Worm (Caenorhabditis elegans) whole organism, L2 larva: ENCODE measurements around the gene T02C12.5.

ENCODE experiments used
- C34F6.9 ChIP-seq: fragments of 150-350 bp; optimal IDR thresholded peaks from 2 replicates; lab custom pipeline; 2014; ENCODE audit warnings: missing biosample characterization, missing genetic modification characterization
- F13H6.1 ChIP-seq: sonication (generic microtip); optimal IDR thresholded peaks from 2 replicates; lab custom pipeline; 2016; ENCODE audit warnings: missing genetic modification characterization, missing compliant biosample characterization
- R02D3.7 ChIP-seq: fragments of 150-350 bp; optimal IDR thresholded peaks from 2 replicates; lab custom pipeline; 2014; ENCODE audit warnings: missing biosample characterization, missing genetic modification characterization
- Y55F3AM.14 ChIP-seq: fragments of 200-800 bp; sonication (Bioruptor generic); optimal IDR thresholded peaks from 2 replicates; lab custom pipeline; 2018; ENCODE audit warnings: mild to moderate bottlenecking, missing genetic modification characterization, missing compliant biosample characterization
- ZK546.5 ChIP-seq: sonication (generic microtip); optimal IDR thresholded peaks from 2 replicates; lab custom pipeline; 2017; ENCODE audit warnings: missing biosample characterization, missing genetic modification characterization
- alr-1 ChIP-seq: fragments of 150-350 bp; optimal IDR thresholded peaks from 2 replicates; lab custom pipeline; 2014; ENCODE audit warnings: missing biosample characterization, missing genetic modification characterization
- aly-2 ChIP-seq: fragments of 150-350 bp; optimal IDR thresholded peaks from 2 replicates; lab custom pipeline; 2014; ENCODE audit warnings: missing biosample characterization, missing genetic modification characterization
- ama-1 ChIP-seq: fragments of 150-350 bp; optimal IDR thresholded peaks from 2 replicates; lab custom pipeline; 2018; ENCODE audit warnings: inconsistent platforms
- blmp-1 ChIP-seq: sonication (generic microtip); optimal IDR thresholded peaks from 2 replicates; lab custom pipeline; 2017; ENCODE audit warnings: missing genetic modification characterization, mild to moderate bottlenecking, missing compliant biosample characterization, antibody characterized with exemption, moderate library complexity; ENCODE audit not compliant: insufficient read depth
- ceh-16 ChIP-seq: fragments of 150-350 bp; optimal IDR thresholded peaks from 2 replicates; lab custom pipeline; 2014; ENCODE audit warnings: missing biosample characterization, missing genetic modification characterization
- ceh-82 ChIP-seq: fragments of 150-350 bp; optimal IDR thresholded peaks from 2 replicates; lab custom pipeline; 2014; ENCODE audit warnings: missing biosample characterization, missing genetic modification characterization
- crh-2 ChIP-seq: sonication (generic microtip); optimal IDR thresholded peaks from 2 replicates; lab custom pipeline; 2017; ENCODE audit warnings: missing biosample characterization, missing genetic modification characterization
- dmd-4 ChIP-seq: sonication (generic microtip); optimal IDR thresholded peaks from 2 replicates; lab custom pipeline; 2017; ENCODE audit warnings: missing biosample characterization, missing genetic modification characterization
- egl-27 ChIP-seq: sonication (generic microtip); optimal IDR thresholded peaks from 3 replicates; lab custom pipeline; 2017; ENCODE audit warnings: missing biosample characterization, missing genetic modification reagents, missing genetic modification characterization
- elt-1 ChIP-seq: fragments of 150-350 bp; optimal IDR thresholded peaks from 2 replicates; lab custom pipeline; 2014; ENCODE audit warnings: missing biosample characterization, missing genetic modification characterization
- elt-3 ChIP-seq: sonication (generic microtip); optimal IDR thresholded peaks from 2 replicates; lab custom pipeline; 2017; ENCODE audit warnings: missing biosample characterization, missing genetic modification characterization
- fos-1 ChIP-seq: fragments of 150-350 bp; optimal IDR thresholded peaks from 2 replicates; lab custom pipeline; 2014; ENCODE audit warnings: missing biosample characterization, missing genetic modification characterization
- lin-11 ChIP-seq: fragments of 150-350 bp; sonication (generic microtip); optimal IDR thresholded peaks from 2 replicates; lab custom pipeline; 2014; ENCODE audit warnings: missing biosample characterization, missing genetic modification characterization, inconsistent platforms, mixed read lengths
- lin-39 ChIP-seq: fragments of 150-350 bp; optimal IDR thresholded peaks from 2 replicates; lab custom pipeline; 2014; ENCODE audit warnings: missing biosample characterization, missing genetic modification reagents, missing genetic modification characterization
- lsy-2 ChIP-seq, 2 experiments: fragments of 150-350 bp in 1 of 2; sonication (generic microtip) in 1 of 2; optimal IDR thresholded peaks; 2 replicates each; lab custom pipeline; 2014 to 2017; ENCODE audit warnings: missing biosample characterization in 2 of 2, missing genetic modification characterization in 2 of 2
- mab-5 ChIP-seq: fragments of 150-350 bp; optimal IDR thresholded peaks from 2 replicates; lab custom pipeline; 2014; ENCODE audit warnings: missing biosample characterization, missing genetic modification characterization
- mbf-1 ChIP-seq: sonication (generic microtip); optimal IDR thresholded peaks from 2 replicates; lab custom pipeline; 2017; ENCODE audit warnings: missing biosample characterization, missing genetic modification characterization
- mdl-1 ChIP-seq, 2 experiments: fragments of 150-350 bp in 1 of 2; sonication (generic microtip) in 1 of 2; optimal IDR thresholded peaks; 2 replicates each; lab custom pipeline; 2017; ENCODE audit warnings: missing biosample characterization in 2 of 2, missing genetic modification characterization in 2 of 2
- nhr-10 ChIP-seq: sonication (generic microtip); optimal IDR thresholded peaks from 2 replicates; lab custom pipeline; 2017; ENCODE audit warnings: missing biosample characterization, missing genetic modification characterization
- nhr-11 ChIP-seq: fragments of 150-350 bp; optimal IDR thresholded peaks from 2 replicates; lab custom pipeline; 2014; ENCODE audit warnings: missing biosample characterization, missing genetic modification characterization
- nhr-12 ChIP-seq: fragments of 150-350 bp; optimal IDR thresholded peaks from 2 replicates; lab custom pipeline; 2014; ENCODE audit warnings: missing biosample characterization, missing genetic modification characterization
- nhr-129 ChIP-seq: fragments of 150-350 bp; optimal IDR thresholded peaks from 2 replicates; lab custom pipeline; 2014; ENCODE audit warnings: missing biosample characterization, missing genetic modification characterization
- nhr-21 ChIP-seq: fragments of 150-350 bp; optimal IDR thresholded peaks from 2 replicates; lab custom pipeline; 2014; ENCODE audit warnings: missing biosample characterization, missing genetic modification characterization
- nhr-23 ChIP-seq: fragments of 150-350 bp; optimal IDR thresholded peaks from 2 replicates; lab custom pipeline; 2014; ENCODE audit warnings: missing biosample characterization, missing genetic modification reagents, missing genetic modification characterization
- nhr-237 ChIP-seq: fragments of 150-350 bp; optimal IDR thresholded peaks from 2 replicates; lab custom pipeline; 2014; ENCODE audit warnings: missing biosample characterization, missing genetic modification characterization
- nhr-25 ChIP-seq: fragments of 150-350 bp; sonication (generic microtip); optimal IDR thresholded peaks from 3 replicates; lab custom pipeline; 2014; ENCODE audit warnings: missing biosample characterization, missing genetic modification characterization
- nhr-6 ChIP-seq: fragments of 150-350 bp; optimal IDR thresholded peaks from 2 replicates; lab custom pipeline; 2014; ENCODE audit warnings: missing biosample characterization, missing genetic modification characterization
- peb-1 ChIP-seq: fragments of 150-350 bp; optimal IDR thresholded peaks from 2 replicates; lab custom pipeline; 2014; ENCODE audit warnings: missing biosample characterization, missing genetic modification characterization
- sem-4 ChIP-seq: fragments of 150-350 bp; optimal IDR thresholded peaks from 2 replicates; lab custom pipeline; 2014; ENCODE audit warnings: missing biosample characterization, missing genetic modification reagents, missing genetic modification characterization
- skn-1 ChIP-seq: sonication (generic microtip); optimal IDR thresholded peaks from 2 replicates; lab custom pipeline; 2017; ENCODE audit warnings: missing biosample characterization, missing genetic modification characterization
- sma-3 ChIP-seq: sonication (generic microtip); optimal IDR thresholded peaks from 2 replicates; lab custom pipeline; 2016; ENCODE audit warnings: missing genetic modification reagents, missing genetic modification characterization, missing compliant biosample characterization
- sma-9 ChIP-seq, 2 experiments: fragments of 150-350 bp in 1 of 2; sonication (generic microtip) in 1 of 2; optimal IDR thresholded peaks; 2 replicates each; lab custom pipeline; 2014 to 2016; ENCODE audit warnings: missing genetic modification characterization in 2 of 2, mild to moderate bottlenecking in 1 of 2, missing biosample characterization in 1 of 2, missing compliant biosample characterization in 1 of 2, missing genetic modification reagents in 1 of 2, moderate library complexity in 1 of 2
- snpc-4 ChIP-seq: fragments of 150-350 bp; optimal IDR thresholded peaks from 2 replicates; lab custom pipeline; 2014; ENCODE audit warnings: missing biosample characterization, missing genetic modification characterization
- unc-39 ChIP-seq: fragments of 150-350 bp; optimal IDR thresholded peaks from 2 replicates; lab custom pipeline; 2014; ENCODE audit warnings: missing biosample characterization, missing genetic modification characterization
- unc-55 ChIP-seq: fragments of 150-350 bp; sonication (generic microtip); optimal IDR thresholded peaks from 3 replicates; lab custom pipeline; 2014; ENCODE audit warnings: missing biosample characterization, missing genetic modification reagents, missing genetic modification characterization
- unc-62 ChIP-seq: fragments of 150-350 bp; optimal IDR thresholded peaks from 2 replicates; lab custom pipeline; 2014; ENCODE audit warnings: missing biosample characterization, missing genetic modification reagents, missing genetic modification characterization
- zag-1 ChIP-seq: fragments of 150-350 bp; optimal IDR thresholded peaks from 2 replicates; lab custom pipeline; 2014; ENCODE audit warnings: missing biosample characterization, missing genetic modification characterization
- ztf-1 ChIP-seq: fragments of 200-800 bp; sonication (Bioruptor generic); conservative IDR thresholded peaks from 2 replicates; pipeline ENCODE4 v1.3.6; 2022; ENCODE audit warnings: missing genetic modification characterization, missing compliant biosample characterization
- ztf-11 ChIP-seq: sonication (generic microtip); optimal IDR thresholded peaks from 2 replicates; lab custom pipeline; 2017; ENCODE audit warnings: missing biosample characterization, missing genetic modification characterization
- ztf-4 ChIP-seq: fragments of 150-350 bp; optimal IDR thresholded peaks from 2 replicates; lab custom pipeline; 2014; ENCODE audit warnings: missing biosample characterization, missing genetic modification characterization

The T02C12.5 gene

ce11 chrIII:4009181-4009580 lies 18.8 kb downstream of the T02C12.5 start:
- TF ChIP-seq ama-1 (no peak), nhr-23 (no peak), aly-2 (tag; lab: Kevin White, UChicago) (no peak)

ce11 chrIII:4007017-4007416 lies 20.9 kb downstream of the T02C12.5 start:
- TF ChIP-seq mab-5 (tag; lab: Kevin White, UChicago) (no peak), fos-1 (tag; lab: Kevin White, UChicago) (no peak), sem-4 (tag; lab: Kevin White, UChicago) (no peak), snpc-4 (tag; lab: Kevin White, UChicago) (no peak), lsy-2 (tag; optimal IDR thresholded peaks at IDR 0.05; lab: Kevin White, UChicago) (no peak), egl-27 (no peak), sma-3 (GFP tag; lab: Kevin White, UChicago) (no peak), zag-1 (tag; lab: Kevin White, UChicago) (no peak), dmd-4 (tag; lab: Kevin White, UChicago) (no peak), skn-1 (tag; lab: Kevin White, UChicago) (no peak), nhr-129 (tag; lab: Kevin White, UChicago) (no peak), nhr-11 (tag; lab: Kevin White, UChicago) (no peak), nhr-12 (no peak), nhr-10 (tag; lab: Kevin White, UChicago) (no peak), elt-1 (tag; lab: Kevin White, UChicago) (no peak), ztf-4 (tag; lab: Kevin White, UChicago) (no peak), ama-1 (no peak), nhr-23 (no peak), ztf-1 (no peak), ztf-11 (no peak)

ce11 chrIII:4005446-4006192 lies 22.3 kb downstream of the T02C12.5 start, which contains the start of gene pxd-1:
Gene pxd-1 (plus strand): TSS chrIII:4006142.
- TF ChIP-seq sma-9 (GFP tag; optimal IDR thresholded peaks at IDR 0.05; lab: Kevin White, UChicago) = peak; percentile 64
- no peak for TF ChIP-seq sma-9 (tag; optimal IDR thresholded peaks at IDR 0.05; lab: Kevin White, UChicago)
- peak; percentile 75 for TF ChIP-seq mab-5 (tag; lab: Kevin White, UChicago)
- no peak for TF ChIP-seq aly-2 (tag; lab: Kevin White, UChicago)
- TF ChIP-seq ceh-82 (tag; lab: Kevin White, UChicago) = no peak
- no peak for TF ChIP-seq blmp-1
- no peak for TF ChIP-seq nhr-25 (tag; lab: Kevin White, UChicago)
- TF ChIP-seq mbf-1 (tag; lab: Kevin White, UChicago) = no peak
- no peak for TF ChIP-seq elt-1 (tag; lab: Kevin White, UChicago)
- TF ChIP-seq sem-4 (tag; lab: Kevin White, UChicago) = peak; percentile 65
- no peak for TF ChIP-seq snpc-4 (tag; lab: Kevin White, UChicago)
- no peak for TF ChIP-seq sma-3 (GFP tag; lab: Kevin White, UChicago)
- TF ChIP-seq C34F6.9 (tag; lab: Kevin White, UChicago) = peak; percentile 49
- no peak for TF ChIP-seq nhr-12
- TF ChIP-seq R02D3.7 = no peak
- TF ChIP-seq unc-39 (tag; lab: Kevin White, UChicago) = no peak
- TF ChIP-seq ztf-1 = no peak
- TF ChIP-seq Y55F3AM.14 (GFP tag; lab: Kevin White, UChicago) = no peak
- no peak for TF ChIP-seq zag-1 (tag; lab: Kevin White, UChicago)
- no peak for TF ChIP-seq alr-1 (tag; lab: Kevin White, UChicago)
- TF ChIP-seq ztf-4 (tag; lab: Kevin White, UChicago) = no peak
- TF ChIP-seq nhr-237 (tag; lab: Kevin White, UChicago) = no peak
- TF ChIP-seq mdl-1 (tag; optimal IDR thresholded peaks at IDR 0.05; lab: Kevin White, UChicago) = no peak
- no peak for TF ChIP-seq unc-55
- TF ChIP-seq nhr-21 (tag; lab: Kevin White, UChicago) = no peak
- TF ChIP-seq egl-27 = no peak
- no peak for TF ChIP-seq skn-1 (tag; lab: Kevin White, UChicago)
- no peak for TF ChIP-seq nhr-23
- TF ChIP-seq ZK546.5 (tag; lab: Kevin White, UChicago) = no peak
- TF ChIP-seq fos-1 (tag; lab: Kevin White, UChicago) = no peak
- no peak for TF ChIP-seq elt-3 (tag; lab: Kevin White, UChicago)
- peak; percentile 11 to 53 for TF ChIP-seq lsy-2 (tag; optimal IDR thresholded peaks at IDR 0.05; lab: Kevin White, UChicago)
- no peak for TF ChIP-seq dmd-4 (tag; lab: Kevin White, UChicago)
- no peak for TF ChIP-seq nhr-10 (tag; lab: Kevin White, UChicago)
- TF ChIP-seq peb-1 (tag; lab: Kevin White, UChicago) = no peak
- TF ChIP-seq lin-11 (tag; lab: Kevin White, UChicago) = no peak
- no peak for TF ChIP-seq nhr-11 (tag; lab: Kevin White, UChicago)
- TF ChIP-seq unc-62 (GFP tag; lab: Kevin White, UChicago) = no peak
- peak; percentile 56 for TF ChIP-seq nhr-129 (tag; lab: Kevin White, UChicago)
- peak; percentile 0 for TF ChIP-seq crh-2 (tag; lab: Kevin White, UChicago)
- TF ChIP-seq nhr-6 (tag; lab: Kevin White, UChicago) = no peak
- TF ChIP-seq ceh-16 = no peak
- TF ChIP-seq lin-39 (tag; lab: Kevin White, UChicago) = no peak
- peak; percentile 29 for TF ChIP-seq F13H6.1 (tag; lab: Kevin White, UChicago)
